Fruit fly (Drosophila melanogaster) whole organism, embryonic: ENCODE data around the gene CG4382.

Experiments
- Atf6 ChIP-seq: fragments of 200-800 bp; sonication (Bioruptor generic); IDR thresholded peaks from 2 replicates; pipeline ENCODE4 v1.3.6; 2022; ENCODE audit warnings: missing biosample characterization, missing genetic modification characterization
- Blimp-1 ChIP-seq: fragments of 200-800 bp; sonication (Bioruptor generic); optimal IDR thresholded peaks from 3 replicates; lab custom pipeline; 2018; ENCODE audit warnings: missing biosample characterization, missing genetic modification characterization, mild to moderate bottlenecking, moderate library complexity, missing genetic modification reagents
- CG12219 ChIP-seq: fragments of 200-800 bp; sonication (Bioruptor generic); optimal IDR thresholded peaks from 3 replicates; lab custom pipeline; 2018; ENCODE audit warnings: missing biosample characterization, mild to moderate bottlenecking, missing genetic modification characterization
- CG14667 ChIP-seq: fragments of 200-800 bp; sonication (Bioruptor generic); IDR thresholded peaks from 2 replicates; pipeline ENCODE4 v1.3.6; 2022; ENCODE audit warnings: missing biosample characterization, missing genetic modification characterization
- CG6854 ChIP-seq: fragments of 200-800 bp; sonication (Bioruptor generic); optimal IDR thresholded peaks from 3 replicates; lab custom pipeline; 2017; ENCODE audit warnings: missing biosample characterization, mild to moderate bottlenecking, missing genetic modification characterization
- CTCF ChIP-seq: fragments of 200-800 bp; sonication (Bioruptor generic); optimal IDR thresholded peaks from 2 replicates; lab custom pipeline; 2017; ENCODE audit warnings: missing biosample characterization, mild to moderate bottlenecking, missing genetic modification characterization, moderate library complexity
- Mad ChIP-seq: fragments of 200-800 bp; sonication (Bioruptor generic); optimal IDR thresholded peaks from 2 replicates; lab custom pipeline; 2016; ENCODE audit warnings: missing biosample characterization, missing genetic modification characterization
- Meics ChIP-seq: fragments of 200-800 bp; sonication (Bioruptor generic); optimal IDR thresholded peaks from 2 replicates; lab custom pipeline; 2017; ENCODE audit warnings: missing biosample characterization, mild to moderate bottlenecking, missing genetic modification characterization
- Oaz ChIP-seq: fragments of 200-800 bp; sonication (Bioruptor generic); IDR thresholded peaks from 2 replicates; pipeline ENCODE4 v1.3.6; 2022; ENCODE audit warnings: missing biosample characterization, missing genetic modification characterization
- az2 ChIP-seq: fragments of 200-800 bp; sonication (Bioruptor generic); optimal IDR thresholded peaks from 3 replicates; lab custom pipeline; 2016; ENCODE audit warnings: missing biosample characterization, missing genetic modification characterization
- cas ChIP-seq: fragments of 200-800 bp; sonication (Bioruptor generic); IDR thresholded peaks from 2 replicates; pipeline ENCODE4 v1.3.6; 2022; ENCODE audit warnings: missing biosample characterization, missing genetic modification characterization
- her ChIP-seq: fragments of 200-800 bp; sonication (Bioruptor generic); optimal IDR thresholded peaks from 2 replicates; lab custom pipeline; 2016; ENCODE audit warnings: missing biosample characterization, missing genetic modification characterization
- lmd ChIP-seq: fragments of 200-800 bp; sonication (Bioruptor generic); IDR thresholded peaks from 2 replicates; pipeline ENCODE4 v1.3.6; 2022; ENCODE audit warnings: missing biosample characterization, missing genetic modification characterization
- sna ChIP-seq: fragments of 200-800 bp; sonication (Bioruptor generic); IDR thresholded peaks from 2 replicates; pipeline ENCODE4 v1.3.6; 2022; ENCODE audit warnings: missing biosample characterization, missing genetic modification characterization; ENCODE audit not compliant: partially characterized antibody

DNA sequence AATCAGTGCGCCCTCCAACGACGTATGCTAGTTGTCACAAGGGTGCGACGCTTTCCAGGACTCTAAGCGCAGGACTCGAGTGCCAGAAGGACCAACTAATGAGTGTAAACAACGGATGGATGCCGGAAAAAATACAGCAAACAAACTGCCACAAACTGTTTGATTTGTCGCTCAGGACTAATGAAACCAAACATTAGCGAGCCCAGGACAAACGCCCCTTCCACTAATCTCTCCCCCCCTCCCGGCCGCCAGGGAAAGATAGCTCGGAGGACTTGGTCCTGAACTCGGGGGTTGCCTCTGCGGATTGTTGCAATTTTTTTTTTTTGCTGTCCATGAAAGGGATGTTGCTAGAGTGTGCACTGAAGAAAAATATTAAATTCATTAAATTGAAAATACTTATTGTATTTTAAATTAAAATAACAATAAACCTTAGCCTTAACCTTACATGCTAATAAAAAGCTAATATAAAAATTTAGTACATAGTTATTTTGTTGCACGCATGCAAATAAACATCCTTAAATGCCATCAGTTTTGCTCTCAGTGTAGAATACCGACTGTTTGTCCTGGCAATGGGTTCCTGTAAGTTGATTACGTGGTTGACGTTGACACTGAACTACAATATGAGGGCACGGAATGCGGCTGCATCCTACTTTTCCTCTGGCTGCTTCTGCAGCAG is 5.9 kb downstream of the CG4382 start:
- TF ChIP-seq Atf6 (GFP tag; lab: Robert Waterston, UW), result no peak
- TF ChIP-seq CG12219 (GFP tag; lab: Kevin White, UChicago), result peak; percentile 1
- no peak for TF ChIP-seq CTCF
- no peak for TF ChIP-seq Mad (GFP tag; lab: Kevin White, UChicago)
- no peak for TF ChIP-seq Oaz (GFP tag; lab: Robert Waterston, UW)
- no peak for TF ChIP-seq her (GFP tag; lab: Kevin White, UChicago)
- no peak for TF ChIP-seq lmd (GFP tag; lab: Robert Waterston, UW)
- no peak for TF ChIP-seq Meics (GFP tag; lab: Kevin White, UChicago)
- TF ChIP-seq CG6854 (GFP tag; lab: Kevin White, UChicago), result no peak
- TF ChIP-seq az2 (GFP tag; lab: Kevin White, UChicago), result peak; percentile 50
- peak; percentile 71 for TF ChIP-seq Blimp-1 (GFP tag; lab: Kevin White, UChicago)
- no peak for TF ChIP-seq sna (GFP tag; lab: Robert Waterston, UW)
- 0 out of 2 replicates have a peak, but pooled peaks have one; percentile 13 for TF ChIP-seq CG14667 (GFP tag; lab: Robert Waterston, UW)
- TF ChIP-seq cas (GFP tag; lab: Robert Waterston, UW), result no peak
